Fruit fly (Drosophila melanogaster): Measurements from ENCODE around the gene CG17294.

The CG17294 gene

dm6 chr2L:8372248-8372647 is 4.6 kb upstream of the CG17294 start:
- TF ChIP-seq mirr (GFP tag; optimal IDR thresholded peaks at IDR 0.05) = peak; percentile 39
- TF ChIP-seq Ets65A (GFP tag) = peak; percentile 58
- TF ChIP-seq wek (GFP tag; optimal IDR thresholded peaks at IDR 0.05) = no peak
- TF ChIP-seq lab (GFP tag; optimal IDR thresholded peaks at IDR 0.05) = peak; percentile 20
- TF ChIP-seq sug (tag; optimal IDR thresholded peaks at IDR 0.05) = peak; percentile 23
- TF ChIP-seq slbo (GFP tag; IDR thresholded peaks at IDR 0.05) = no peak
- TF ChIP-seq Med (GFP tag) = peak; percentile 64
- peak; percentile 83 for TF ChIP-seq exex (tag; optimal IDR thresholded peaks at IDR 0.05)
- no peak for TF ChIP-seq HHEX (GFP tag; optimal IDR thresholded peaks at IDR 0.05)
- 0 out of 2 replicates have a peak, but pooled peaks have one; percentile 17 for TF ChIP-seq CG4730 (GFP tag; IDR thresholded peaks at IDR 0.05)
- no peak for TF ChIP-seq CG14667 (GFP tag; IDR thresholded peaks at IDR 0.05)

dm6 chr2L:8374235-8374634 is 2.6 kb upstream of the CG17294 start, which contains the start of gene Wdr82:
TSS of gene Wdr82 (plus strand) at chr2L:8374461.
- TF ChIP-seq kni (GFP tag; optimal IDR thresholded peaks at IDR 0.05) = no peak
- no peak for TF ChIP-seq dpn (GFP tag; optimal IDR thresholded peaks at IDR 0.05)
- TF ChIP-seq sqz (GFP tag; optimal IDR thresholded peaks at IDR 0.05) = no peak
- TF ChIP-seq Tbp (GFP tag; optimal IDR thresholded peaks at IDR 0.05) = no peak
- peak; percentile 31 for TF ChIP-seq CG17829 (tag; optimal IDR thresholded peaks at IDR 0.05)
- no peak for TF ChIP-seq Ravus (GFP tag; IDR thresholded peaks at IDR 0.05)
- no peak for TF ChIP-seq Spps (tag; optimal IDR thresholded peaks at IDR 0.05)
- TF ChIP-seq CG10979 (tag; optimal IDR thresholded peaks at IDR 0.05) = no peak
- TF ChIP-seq CG13424 (tag; optimal IDR thresholded peaks at IDR 0.05) = no peak
- TF ChIP-seq pita (GFP tag; optimal IDR thresholded peaks at IDR 0.05) = no peak
- TF ChIP-seq CG14050 (GFP tag; IDR thresholded peaks at IDR 0.05) = no peak
- no peak for TF ChIP-seq D19A (tag; optimal IDR thresholded peaks at IDR 0.05)
- no peak for TF ChIP-seq CG2889 (GFP tag; IDR thresholded peaks at IDR 0.05)
- peak; percentile 47 for TF ChIP-seq Sry-δ (GFP tag; optimal IDR thresholded peaks at IDR 0.05)
- no peak for TF ChIP-seq Taf1 (GFP tag; IDR thresholded peaks at IDR 0.05)
- no peak for TF ChIP-seq CG12219 (GFP tag; optimal IDR thresholded peaks at IDR 0.05)
- no peak for TF ChIP-seq Bteb2 (GFP tag; optimal IDR thresholded peaks at IDR 0.05)
- TF ChIP-seq Dref (GFP tag; IDR thresholded peaks at IDR 0.05) = peak; percentile 85
- peak; percentile 3 for TF ChIP-seq grau (tag; optimal IDR thresholded peaks at IDR 0.05)
- no peak for TF ChIP-seq Poxn (GFP tag; IDR thresholded peaks at IDR 0.05)
- TF ChIP-seq E2f2 (GFP tag; IDR thresholded peaks at IDR 0.05) = peak; percentile 88
- peak; percentile 52 for TF ChIP-seq Myb (GFP tag; optimal IDR thresholded peaks at IDR 0.05)
- peak; percentile 84 for TF ChIP-seq Dp (GFP tag; optimal IDR thresholded peaks at IDR 0.05)
- no peak for TF ChIP-seq chn (GFP tag; optimal IDR thresholded peaks at IDR 0.05)
- TF ChIP-seq stwl (tag; optimal IDR thresholded peaks at IDR 0.05) = peak; percentile 86
- peak; percentile 42 for TF ChIP-seq trem (tag; optimal IDR thresholded peaks at IDR 0.05)
- TF ChIP-seq nerfin-2 (GFP tag; IDR thresholded peaks at IDR 0.05; ENCODE audit: partially characterized antibody) = peak; percentile 76; the same call in 1 of the 2 replicates
- TF ChIP-seq tup (GFP tag; optimal IDR thresholded peaks at IDR 0.05) = no peak
- TF ChIP-seq CG3995 (GFP tag; optimal IDR thresholded peaks at IDR 0.05) = no peak
- TF ChIP-seq BEAF-32 (GFP tag; optimal IDR thresholded peaks at IDR 0.05) = peak; percentile 65
- TF ChIP-seq Xrp1 (GFP tag; IDR thresholded peaks at IDR 0.05) = no peak
- no peak for TF ChIP-seq rib (GFP tag; IDR thresholded peaks at IDR 0.05)
- no peak for TF ChIP-seq NfI (GFP tag; optimal IDR thresholded peaks at IDR 0.05)
- TF ChIP-seq vnd (GFP tag; IDR thresholded peaks at IDR 0.05; ENCODE audit: partially characterized antibody) = peak; percentile 65
- no peak for TF ChIP-seq CG6272 (GFP tag; IDR thresholded peaks at IDR 0.05)
- no peak for TF ChIP-seq Mad (GFP tag; optimal IDR thresholded peaks at IDR 0.05)
- TF ChIP-seq p53 (GFP tag; optimal IDR thresholded peaks at IDR 0.05) = no peak
- TF ChIP-seq sens (GFP tag) = peak; percentile 82
- TF ChIP-seq schlank (tag; optimal IDR thresholded peaks at IDR 0.05) = no peak
- TF ChIP-seq CG16815 (GFP tag; optimal IDR thresholded peaks at IDR 0.05) = no peak
